Worm (Caenorhabditis elegans): Measurements from ENCODE around the gene lec-5.

lec-5 gene

DNA sequence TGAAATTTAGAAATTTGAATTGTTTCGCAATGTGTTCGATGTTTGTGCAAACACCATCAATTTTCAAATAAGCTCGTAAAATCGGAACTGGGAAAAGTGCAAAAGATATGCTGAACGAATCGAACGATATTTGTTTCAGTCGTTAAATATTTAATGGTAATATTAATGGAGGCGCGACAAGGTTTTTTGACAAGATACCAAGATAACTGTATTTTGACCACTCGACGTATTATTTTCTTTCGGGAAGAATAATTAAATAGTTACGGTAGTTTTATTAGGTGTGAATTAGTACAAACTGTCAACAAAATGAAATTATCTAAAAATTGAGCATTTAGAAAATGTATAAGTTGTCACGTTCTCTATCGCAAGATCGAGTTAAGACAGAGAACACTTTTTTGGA is 36.6 kb downstream of the lec-5 start:
- no peak for TF ChIP-seq gei-17 (GFP tag; optimal IDR thresholded peaks at IDR 0.05)
- TF ChIP-seq ZK185.1 (tag; optimal IDR thresholded peaks at IDR 0.05; ENCODE audit: poor library complexity, severe bottlenecking): no peak
- TF ChIP-seq attf-3 (GFP tag; conservative IDR thresholded peaks at IDR 0.05): no peak
- no peak for TF ChIP-seq chd-7 (tag; optimal IDR thresholded peaks at IDR 0.05)
- TF ChIP-seq F49E8.2 (tag; optimal IDR thresholded peaks at IDR 0.05; ENCODE audit: insufficient read depth): no peak

DNA sequence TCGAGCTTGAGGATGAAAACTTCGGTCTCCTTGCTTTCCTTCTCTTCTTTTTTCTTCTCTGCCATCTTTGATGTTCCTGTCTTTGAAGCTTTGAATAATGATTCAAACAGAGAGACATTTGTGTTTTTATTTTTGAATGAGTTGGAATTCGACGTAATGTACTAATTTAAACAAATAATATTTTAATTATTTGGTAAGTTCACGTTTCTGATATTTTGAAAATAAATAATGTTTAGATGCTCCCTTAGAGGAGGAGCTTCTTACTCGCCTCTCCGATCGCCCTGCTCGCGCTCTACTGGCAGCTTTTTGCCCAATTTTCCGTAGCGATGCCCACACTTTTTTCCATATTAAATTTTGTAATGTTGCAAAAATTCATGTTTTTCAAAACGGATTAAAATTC is 39.8 kb downstream of the lec-5 start, which contains the start of the genes K05F1.9 and K05F1.1:
TSS of gene K05F1.9 (minus strand) at position 101 of the 400 bp plus-strand sequence.
TSS of gene K05F1.1 (plus strand) at position 308 of the 400 bp plus-strand sequence.
- TF ChIP-seq somi-1 (GFP tag; optimal IDR thresholded peaks at IDR 0.05): no peak

DNA sequence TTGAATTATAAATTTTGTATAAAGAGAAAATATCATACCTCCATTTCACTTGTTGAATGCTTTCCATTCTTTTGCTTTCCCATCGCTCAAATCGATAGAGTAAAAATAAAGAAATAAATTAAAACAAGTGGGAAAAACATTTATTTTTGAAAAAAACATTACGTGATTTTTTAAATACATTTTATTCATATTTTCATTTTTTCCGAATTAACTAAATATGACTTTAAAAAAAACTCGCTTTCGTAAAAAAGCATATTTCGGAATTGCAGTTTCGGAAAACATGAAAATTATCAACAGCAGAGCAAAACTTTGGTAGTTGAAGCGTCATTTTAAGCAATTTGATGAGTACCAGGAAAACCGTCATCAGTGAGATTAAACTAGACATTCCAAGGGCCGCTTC is 41.4 kb downstream of the lec-5 start, which contains the start of gene K05F1.8:
TSS of gene K05F1.8 (minus strand) at position 101 of the 400 bp plus-strand sequence.
- no peak for TF ChIP-seq ztf-25 (GFP tag; IDR thresholded peaks at IDR 0.05)
- TF ChIP-seq ztf-26 (tag; optimal IDR thresholded peaks at IDR 0.05): no peak
- TF ChIP-seq ceh-58 (GFP tag; IDR thresholded peaks at IDR 0.05): no peak
- no peak for TF ChIP-seq bed-2 (GFP tag; IDR thresholded peaks at IDR 0.05)
- TF ChIP-seq F57A8.1 (GFP tag; optimal IDR thresholded peaks at IDR 0.05): no peak
- TF ChIP-seq F52B5.7 (tag; optimal IDR thresholded peaks at IDR 0.05): no peak
- no peak for TF ChIP-seq madf-6 (GFP tag; IDR thresholded peaks at IDR 0.05)
- no peak for TF ChIP-seq lsl-1 (GFP tag; optimal IDR thresholded peaks at IDR 0.05)
- TF ChIP-seq xnd-1 (tag; optimal IDR thresholded peaks at IDR 0.05): no peak
- TF ChIP-seq aptf-3 (GFP tag; IDR thresholded peaks at IDR 0.05): no peak
- TF ChIP-seq lin-54 (GFP tag; optimal IDR thresholded peaks at IDR 0.05): no peak
- no peak for TF ChIP-seq cebp-2 (GFP tag; IDR thresholded peaks at IDR 0.05)
- TF ChIP-seq Y67H2A.10 (GFP tag; conservative IDR thresholded peaks at IDR 0.05): no peak
- no peak for TF ChIP-seq egl-18 (GFP tag; IDR thresholded peaks at IDR 0.05)
- TF ChIP-seq akir-1 (GFP tag; optimal IDR thresholded peaks at IDR 0.05): no peak
- no peak for TF ChIP-seq let-526 (GFP tag; IDR thresholded peaks at IDR 0.05)
- TF ChIP-seq nhr-120 (GFP tag; IDR thresholded peaks at IDR 0.05): no peak

DNA sequence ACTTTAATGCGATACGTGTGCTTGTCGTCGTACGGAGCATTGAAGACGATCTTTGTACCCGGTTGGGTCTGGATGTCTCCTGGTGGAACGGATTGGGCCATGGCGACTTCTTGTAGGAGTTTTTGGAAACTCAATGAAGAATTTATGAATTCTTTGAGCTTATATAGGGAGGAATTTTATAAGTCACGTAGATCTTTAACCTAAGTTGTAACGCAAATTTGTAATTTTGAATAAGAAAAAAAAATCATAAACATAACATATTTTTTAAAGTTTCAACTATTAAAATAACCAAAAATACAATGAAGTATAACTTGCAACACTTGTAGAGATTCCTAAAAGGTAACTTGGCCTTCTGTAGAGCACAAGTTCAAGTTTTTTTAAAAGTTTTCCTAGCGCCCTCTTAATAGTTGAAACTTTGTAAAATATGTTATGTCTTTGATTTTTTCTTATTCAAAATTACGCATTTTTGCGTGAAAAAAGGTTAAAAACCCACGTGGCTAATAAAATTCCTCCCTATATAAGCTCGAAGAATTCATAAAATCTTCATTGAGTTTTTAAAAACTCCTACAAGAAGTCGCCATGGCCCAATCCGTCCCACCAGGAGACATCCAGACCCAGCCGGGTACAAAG is 43.4 kb downstream of the lec-5 start, which contains the start of the genes msp-63 and msp-142:
TSS of gene msp-63 (minus strand) at position 101 of the 630 bp plus-strand sequence.
TSS of gene msp-142 (plus strand) at position 580 of the 630 bp plus-strand sequence.
- TF ChIP-seq ztf-25 (GFP tag; IDR thresholded peaks at IDR 0.05) (no peak), sea-2 (GFP tag; IDR thresholded peaks at IDR 0.05) (no peak), snpc-1.3 (tag; optimal IDR thresholded peaks at IDR 0.05; ENCODE audit: insufficient read depth) (no peak), T07F8.4 (tag; optimal IDR thresholded peaks at IDR 0.05) (no peak), F23B12.7 (tag; optimal IDR thresholded peaks at IDR 0.05; ENCODE audit: insufficient read depth) (no peak), dpl-1 (GFP tag; optimal IDR thresholded peaks at IDR 0.05) (no peak), snpc-3.4 (tag; optimal IDR thresholded peaks at IDR 0.05) (no peak), lag-1 (GFP tag; IDR thresholded peaks at IDR 0.05) (no peak), die-1 (tag; optimal IDR thresholded peaks at IDR 0.05) (no peak), somi-1 (GFP tag; optimal IDR thresholded peaks at IDR 0.05) (no peak), aptf-3 (GFP tag; IDR thresholded peaks at IDR 0.05) (no peak), F52B5.7 (tag; optimal IDR thresholded peaks at IDR 0.05) (no peak), F57C9.4 (tag; optimal IDR thresholded peaks at IDR 0.05) (no peak), tbp1 (GFP tag; optimal IDR thresholded peaks at IDR 0.05) (no peak), lin-26 (GFP tag; IDR thresholded peaks at IDR 0.05) (no peak), nfyb-1 (GFP tag; IDR thresholded peaks at IDR 0.05) (no peak)
